Fruit fly (Drosophila melanogaster) whole organism, embryonic: Measurements from ENCODE around the gene Mlc-c.

Experiments used
- BtbVII ChIP-seq: fragments of 200-800 bp; sonication (Bioruptor generic); optimal IDR thresholded peaks from 3 replicates; lab custom pipeline; 2017; ENCODE audit warnings: missing biosample characterization, mild to moderate bottlenecking, missing genetic modification characterization
- CG11247 ChIP-seq: fragments of 200-800 bp; sonication (Bioruptor generic); IDR thresholded peaks from 2 replicates; pipeline ENCODE4 v1.3.6; 2022; ENCODE audit warnings: missing biosample characterization, missing genetic modification characterization
- CG11398 ChIP-seq: fragments of 200-800 bp; sonication (Bioruptor generic); optimal IDR thresholded peaks from 2 replicates; lab custom pipeline; 2016; ENCODE audit warnings: missing biosample characterization, missing genetic modification characterization
- CG11456 ChIP-seq: fragments of 200-800 bp; sonication (Bioruptor generic); IDR thresholded peaks from 3 replicates; pipeline ENCODE4 v1.3.6; 2022; ENCODE audit warnings: missing biosample characterization, missing genetic modification characterization
- CG14710 ChIP-seq: fragments of 200-800 bp; sonication (Bioruptor generic); optimal IDR thresholded peaks from 3 replicates; lab custom pipeline; 2019; ENCODE audit warnings: missing biosample characterization, mild to moderate bottlenecking, missing genetic modification characterization, moderate library complexity
- CG14860 ChIP-seq: fragments of 200-800 bp; sonication (Bioruptor generic); IDR thresholded peaks from 3 replicates; pipeline ENCODE4 v1.3.6; 2022; ENCODE audit warnings: missing biosample characterization, missing genetic modification characterization; ENCODE audit not compliant: partially characterized antibody
- CG15011 ChIP-seq: fragments of 200-800 bp; sonication (Bioruptor generic); optimal IDR thresholded peaks from 3 replicates; lab custom pipeline; 2018; ENCODE audit warnings: missing biosample characterization, mild to moderate bottlenecking, missing genetic modification characterization
- CG17385 ChIP-seq: fragments of 200-800 bp; sonication (Bioruptor generic); optimal IDR thresholded peaks from 3 replicates; lab custom pipeline; 2018; ENCODE audit warnings: missing biosample characterization, mild to moderate bottlenecking, missing genetic modification characterization
- CG2712 ChIP-seq: fragments of 200-800 bp; optimal IDR thresholded peaks from 3 replicates; lab custom pipeline; 2019; ENCODE audit warnings: missing biosample characterization, mild to moderate bottlenecking, missing genetic modification characterization, moderate library complexity
- CG30431 ChIP-seq: fragments of 200-800 bp; sonication (Bioruptor generic); optimal IDR thresholded peaks from 2 replicates; lab custom pipeline; 2017; ENCODE audit warnings: missing biosample characterization, missing genetic modification characterization
- CG3065 ChIP-seq: fragments of 200-800 bp; sonication (Bioruptor generic); optimal IDR thresholded peaks from 2 replicates; lab custom pipeline; 2016; ENCODE audit warnings: missing biosample characterization, missing genetic modification characterization
- CG32772 ChIP-seq: fragments of 200-800 bp; sonication (Bioruptor generic); IDR thresholded peaks from 2 replicates; pipeline ENCODE4 v1.3.6; 2022; ENCODE audit warnings: missing biosample characterization, missing genetic modification characterization
- CG34376 ChIP-seq: fragments of 200-800 bp; sonication (Bioruptor generic); optimal IDR thresholded peaks from 2 replicates; lab custom pipeline; 2018; ENCODE audit warnings: missing biosample characterization, mild to moderate bottlenecking, missing genetic modification characterization
- CG3847 ChIP-seq: fragments of 200-800 bp; sonication (Bioruptor generic); IDR thresholded peaks from 2 replicates; pipeline ENCODE4 v1.3.6; 2022; ENCODE audit warnings: missing biosample characterization, missing genetic modification characterization
- CG42726 ChIP-seq: fragments of 200-800 bp; sonication (Bioruptor generic); IDR thresholded peaks from 2 replicates; pipeline ENCODE4 v1.3.6; 2022; ENCODE audit warnings: missing biosample characterization, missing genetic modification characterization; ENCODE audit not compliant: partially characterized antibody
- CG4404 ChIP-seq: fragments of 200-800 bp; sonication (Bioruptor generic); IDR thresholded peaks from 2 replicates; pipeline ENCODE4 v1.3.6; 2022; ENCODE audit warnings: missing biosample characterization, missing genetic modification characterization
- CG5180 ChIP-seq: fragments of 200-800 bp; sonication (Bioruptor generic); optimal IDR thresholded peaks from 3 replicates; lab custom pipeline; 2017; ENCODE audit warnings: missing biosample characterization, missing genetic modification characterization, mild to moderate bottlenecking, moderate library complexity, missing genetic modification reagents
- CG6175 ChIP-seq: fragments of 200-800 bp; sonication (Bioruptor generic); IDR thresholded peaks from 3 replicates; pipeline ENCODE4 v1.3.6; 2022; ENCODE audit warnings: missing biosample characterization, missing genetic modification characterization
- CG6254 ChIP-seq: fragments of 200-800 bp; sonication (Bioruptor generic); optimal IDR thresholded peaks from 3 replicates; lab custom pipeline; 2017; ENCODE audit warnings: mild to moderate bottlenecking, missing biosample characterization, missing genetic modification reagents, missing genetic modification characterization
- CG7839 ChIP-seq: fragments of 200-800 bp; sonication (Bioruptor generic); optimal IDR thresholded peaks from 3 replicates; lab custom pipeline; 2018; ENCODE audit warnings: missing biosample characterization, mild to moderate bottlenecking, missing genetic modification characterization, moderate library complexity
- CG8089 ChIP-seq: fragments of 200-800 bp; sonication (Bioruptor generic); optimal IDR thresholded peaks from 3 replicates; lab custom pipeline; 2016; ENCODE audit warnings: missing biosample characterization, missing genetic modification characterization
- CG9609 ChIP-seq: fragments of 200-800 bp; sonication (Bioruptor generic); optimal IDR thresholded peaks from 3 replicates; lab custom pipeline; 2016; ENCODE audit warnings: missing biosample characterization, missing genetic modification characterization
- CTCF ChIP-seq: fragments of 200-800 bp; sonication (Bioruptor generic); optimal IDR thresholded peaks from 2 replicates; lab custom pipeline; 2017; ENCODE audit warnings: missing biosample characterization, mild to moderate bottlenecking, missing genetic modification characterization, moderate library complexity
- CoRest ChIP-seq: fragments of 200-800 bp; sonication (Bioruptor generic); optimal IDR thresholded peaks from 3 replicates; lab custom pipeline; 2018; ENCODE audit warnings: missing biosample characterization, mild to moderate bottlenecking, missing genetic modification characterization, moderate library complexity
- CrebB ChIP-seq: fragments of 200-800 bp; sonication (Bioruptor generic); optimal IDR thresholded peaks from 3 replicates; lab custom pipeline; 2018; ENCODE audit warnings: missing biosample characterization, mild to moderate bottlenecking, missing genetic modification characterization
- Dek ChIP-seq: fragments of 200-800 bp; sonication (Bioruptor generic); optimal IDR thresholded peaks from 3 replicates; lab custom pipeline; 2019; ENCODE audit warnings: missing biosample characterization, mild to moderate bottlenecking, missing genetic modification characterization, moderate library complexity
- Dip3 ChIP-seq: fragments of 200-800 bp; sonication (Bioruptor generic); optimal IDR thresholded peaks from 3 replicates; lab custom pipeline; 2016; ENCODE audit warnings: missing biosample characterization, missing genetic modification characterization
- Eip74EF ChIP-seq, 2 experiments: fragments of 200-800 bp in 1 of 2; fragments of >200 bp in 1 of 2; sonication (Bioruptor generic) in 1 of 2; optimal IDR thresholded peaks; 2 replicates each; lab custom pipeline; 2017 to 2019; ENCODE audit warnings: missing biosample characterization in 2 of 2, missing genetic modification characterization in 2 of 2, mild to moderate bottlenecking in 1 of 2, moderate library complexity in 1 of 2
- H2.0 ChIP-seq: fragments of 200-800 bp; sonication (Bioruptor generic); IDR thresholded peaks from 2 replicates; pipeline ENCODE4 v1.3.6; 2022; ENCODE audit warnings: missing biosample characterization, missing genetic modification characterization
- Hand ChIP-seq: fragments of 200-800 bp; sonication (Bioruptor generic); optimal IDR thresholded peaks from 2 replicates; lab custom pipeline; 2017; ENCODE audit warnings: mild to moderate bottlenecking, missing biosample characterization, missing genetic modification reagents, missing genetic modification characterization
- Jarid2 ChIP-seq: fragments of 200-800 bp; sonication (Bioruptor generic); optimal IDR thresholded peaks from 3 replicates; lab custom pipeline; 2017; ENCODE audit warnings: mild to moderate bottlenecking, missing biosample characterization, missing genetic modification reagents, missing genetic modification characterization
- Lpt ChIP-seq: fragments of >200 bp; optimal IDR thresholded peaks from 2 replicates; lab custom pipeline; 2018; ENCODE audit warnings: missing biosample characterization, missing genetic modification characterization
- NC2β ChIP-seq: fragments of 200-800 bp; sonication (Bioruptor generic); optimal IDR thresholded peaks from 2 replicates; lab custom pipeline; 2016; ENCODE audit warnings: missing biosample characterization, missing genetic modification characterization
- TFAM ChIP-seq: fragments of 200-800 bp; sonication (Bioruptor generic); optimal IDR thresholded peaks from 2 replicates; lab custom pipeline; 2017; ENCODE audit warnings: missing biosample characterization, missing genetic modification characterization, inconsistent platforms
- YL-1 ChIP-seq: fragments of 200-800 bp; sonication (Bioruptor generic); optimal IDR thresholded peaks from 3 replicates; lab custom pipeline; 2017; ENCODE audit warnings: missing biosample characterization, mild to moderate bottlenecking, missing genetic modification characterization
- ato ChIP-seq: fragments of 200-800 bp; sonication (Bioruptor generic); IDR thresholded peaks from 2 replicates; pipeline ENCODE4 v1.3.6; 2022; ENCODE audit warnings: missing biosample characterization, missing genetic modification characterization; ENCODE audit not compliant: partially characterized antibody
- da ChIP-seq: fragments of 200-800 bp; sonication (Bioruptor generic); optimal IDR thresholded peaks from 2 replicates; lab custom pipeline; 2016; ENCODE audit warnings: missing biosample characterization, missing genetic modification characterization
- gem ChIP-seq: fragments of 200-800 bp; sonication (Bioruptor generic); optimal IDR thresholded peaks from 2 replicates; lab custom pipeline; 2019; ENCODE audit warnings: missing biosample characterization, mild to moderate bottlenecking, missing genetic modification characterization, moderate library complexity
- insv ChIP-seq, 2 experiments: fragments of 200-800 bp; sonication (Bioruptor generic); optimal IDR thresholded peaks; 3 replicates each; lab custom pipeline; 2016 to 2018; ENCODE audit warnings: missing biosample characterization in 2 of 2, missing genetic modification characterization in 2 of 2
- jing ChIP-seq: fragments of 200-800 bp; sonication (Bioruptor generic); optimal IDR thresholded peaks from 2 replicates; lab custom pipeline; 2018; ENCODE audit warnings: missing biosample characterization, mild to moderate bottlenecking, missing genetic modification characterization
- klu ChIP-seq: fragments of 200-800 bp; sonication (Bioruptor generic); IDR thresholded peaks from 2 replicates; pipeline ENCODE4 v1.3.6; 2022; ENCODE audit warnings: missing biosample characterization, missing genetic modification characterization
- knrl ChIP-seq: fragments of 200-800 bp; sonication (Bioruptor generic); IDR thresholded peaks from 3 replicates; pipeline ENCODE4 v1.3.6; 2022; ENCODE audit warnings: missing biosample characterization, missing genetic modification characterization; ENCODE audit not compliant: partially characterized antibody
- lola ChIP-seq, 3 experiments: fragments of >200 bp in 2 of 3; fragments of 200-800 bp in 1 of 3; sonication (Bioruptor generic) in 1 of 3; optimal IDR thresholded peaks; 2 replicates each; lab custom pipeline; 2017 to 2019; ENCODE audit warnings: missing biosample characterization in 3 of 3, missing genetic modification characterization in 3 of 3, mild to moderate bottlenecking in 1 of 3, moderate library complexity in 1 of 3
- pan ChIP-seq, 4 experiments: fragments of >200 bp in 3 of 4; fragments of 200-800 bp in 1 of 4; sonication (Bioruptor generic) in 1 of 4; optimal IDR thresholded peaks in 3 of 4; IDR thresholded peaks in 1 of 4; 2 replicates each; pipeline versions ENCODE4 v1.3.6 to Lab custom; 2017 to 2022; ENCODE audit warnings: missing biosample characterization in 2 of 4, missing genetic modification characterization in 2 of 4, mixed read lengths in 1 of 4
- pita ChIP-seq: fragments of 200-800 bp; sonication (Bioruptor generic); optimal IDR thresholded peaks from 2 replicates; lab custom pipeline; 2017; ENCODE audit warnings: missing biosample characterization, mild to moderate bottlenecking, missing genetic modification characterization
- sens ChIP-seq: fragments of 200-800 bp; sonication (Bioruptor generic); peaks from one replicate; lab custom pipeline; 2016; ENCODE audit warnings: missing biosample characterization, missing genetic modification characterization
- sisA ChIP-seq: fragments of 200-800 bp; sonication (Bioruptor generic); IDR thresholded peaks from 2 replicates; pipeline ENCODE4 v1.3.6; 2022; ENCODE audit warnings: missing biosample characterization, missing genetic modification characterization
- slbo ChIP-seq: fragments of 200-800 bp; sonication (Bioruptor generic); IDR thresholded peaks from 2 replicates; pipeline ENCODE4 v1.3.6; 2022; ENCODE audit warnings: missing biosample characterization, missing genetic modification characterization
- slou ChIP-seq: fragments of 200-800 bp; sonication (Bioruptor generic); optimal IDR thresholded peaks from 3 replicates; lab custom pipeline; 2016; ENCODE audit warnings: missing biosample characterization, missing genetic modification characterization
- yki ChIP-seq: fragments of >200 bp; optimal IDR thresholded peaks from 3 replicates; lab custom pipeline; 2018
- zfh2 ChIP-seq: fragments of 200-800 bp; sonication (Bioruptor generic); optimal IDR thresholded peaks from 2 replicates; lab custom pipeline; 2016; ENCODE audit warnings: missing biosample characterization, missing genetic modification characterization

Mlc-c gene

dm6 chrX:5612977-5613376 is 9.4 kb downstream of the Mlc-c start (continued):
- TF ChIP-seq zfh2 (GFP tag; lab: Kevin White, UChicago) = no peak
- no peak for TF ChIP-seq CG6175 (GFP tag; lab: Robert Waterston, UW)
- TF ChIP-seq sens = peak; percentile 56
- no peak for TF ChIP-seq CG9609
- TF ChIP-seq YL-1 (GFP tag; lab: Kevin White, UChicago) = no peak
- no peak for TF ChIP-seq CG15011 (GFP tag; lab: Kevin White, UChicago)
- TF ChIP-seq TFAM (GFP tag; lab: Kevin White, UChicago) = no peak
- peak; percentile 54; the same call in 1 of the 2 replicates for TF ChIP-seq CG3847 (GFP tag; lab: Robert Waterston, UW)
- peak; percentile 89 for TF ChIP-seq knrl
- TF ChIP-seq pita = peak; percentile 37
- TF ChIP-seq BtbVII = no peak
- no peak for TF ChIP-seq CG30431
- no peak for TF ChIP-seq CG34376 (GFP tag; lab: Kevin White, UChicago)
- no peak for TF ChIP-seq Dek (tag; lab: Kevin White, UChicago)
- TF ChIP-seq CG11247 (GFP tag; lab: Robert Waterston, UW) = no peak
- no peak for TF ChIP-seq CG2712 (tag; lab: Kevin White, UChicago)
- TF ChIP-seq NC2β (GFP tag; lab: Kevin White, UChicago) = no peak
- no peak for TF ChIP-seq gem (tag; lab: Kevin White, UChicago)
- no peak for TF ChIP-seq Jarid2 (GFP tag; lab: Kevin White, UChicago)
- TF ChIP-seq yki = peak; percentile 23
- TF ChIP-seq insv (GFP tag; optimal IDR thresholded peaks at IDR 0.05; lab: Kevin White, UChicago) = no peak
- TF ChIP-seq CG5180 (GFP tag; lab: Kevin White, UChicago) = no peak
- TF ChIP-seq CG42726 = peak; percentile 90
- peak; percentile 93 for TF ChIP-seq CTCF
- TF ChIP-seq Eip74EF (GFP tag; optimal IDR thresholded peaks at IDR 0.05; lab: Kevin White, UChicago) = no peak
- TF ChIP-seq CG3065 (GFP tag; lab: Kevin White, UChicago) = no peak
- TF ChIP-seq slou = no peak
- TF ChIP-seq lola (GFP tag; optimal IDR thresholded peaks at IDR 0.05; lab: Kevin White, UChicago) = no peak
- TF ChIP-seq Lpt (GFP tag; lab: Kevin White, UChicago) = no peak
- TF ChIP-seq H2.0 = no peak
- TF ChIP-seq Hand = no peak
- no peak for TF ChIP-seq ato (GFP tag; lab: Robert Waterston, UW)
- no peak for TF ChIP-seq jing (GFP tag; lab: Kevin White, UChicago)
- TF ChIP-seq da (GFP tag; lab: Kevin White, UChicago) = no peak
- no peak for TF ChIP-seq CG11398 (GFP tag; lab: Kevin White, UChicago)
- peak; percentile 56 for TF ChIP-seq slbo (GFP tag; lab: Robert Waterston, UW)
- 0 out of 3 replicates have a peak, but pooled peaks have one; percentile 45 for TF ChIP-seq CG11456 (GFP tag; lab: Robert Waterston, UW)
- peak; percentile 41; the same call in 1 of the 3 replicates for TF ChIP-seq CG14860 (GFP tag; lab: Robert Waterston, UW)
- peak; percentile 8 for TF ChIP-seq CG7839 (tag; lab: Kevin White, UChicago)
- peak; percentile 7 for TF ChIP-seq CG14710
- no peak for TF ChIP-seq CG8089 (GFP tag; lab: Kevin White, UChicago)
- no peak for TF ChIP-seq CG17385 (GFP tag; lab: Kevin White, UChicago)
- no peak for TF ChIP-seq CG4404
- no peak for TF ChIP-seq CG32772 (GFP tag; lab: Robert Waterston, UW)
- TF ChIP-seq pan (optimal IDR thresholded peaks at IDR 0.05; lab: Kevin White, UChicago) = no peak
- TF ChIP-seq pan (GFP tag; optimal IDR thresholded peaks at IDR 0.05 in 1 of 2, IDR thresholded peaks at IDR 0.05 in 1 of 2) = peak in 1 of 2 experiments; percentile 22
- TF ChIP-seq klu (GFP tag; lab: Robert Waterston, UW) = peak; percentile 19; the same call in 1 of the 2 replicates
- 0 out of 2 replicates have a peak, but pooled peaks have one; percentile 36 for TF ChIP-seq sisA
- no peak for TF ChIP-seq Dip3
- TF ChIP-seq CG6254 (GFP tag; lab: Kevin White, UChicago) = no peak
- TF ChIP-seq CrebB (tag; lab: Kevin White, UChicago) = no peak
- no peak for TF ChIP-seq CoRest (tag; lab: Kevin White, UChicago)
